Worm (Caenorhabditis elegans) whole organism, L4 larva: ENCODE data around the gene K10G9.2.

Source experiments
- aha-1 ChIP-seq: fragments of 150-350 bp; peaks from one replicate; lab custom pipeline; 2014; ENCODE audit warnings: missing biosample characterization, missing genetic modification characterization
- ama-1 ChIP-seq: fragments of 150-350 bp; optimal IDR thresholded peaks from 2 replicates; lab custom pipeline; 2014; ENCODE audit warnings: inconsistent platforms, mixed read lengths
- arid-1 ChIP-seq: fragments of 200-800 bp; sonication (Bioruptor generic); conservative IDR thresholded peaks from 2 replicates; pipeline ENCODE4 v1.3.6; 2022; ENCODE audit warnings: missing genetic modification reagents, missing genetic modification characterization, missing compliant biosample characterization
- attf-4 ChIP-seq: sonication (generic microtip); optimal IDR thresholded peaks from 3 replicates; lab custom pipeline; 2017; ENCODE audit warnings: missing biosample characterization, missing genetic modification characterization
- ceh-28 ChIP-seq: fragments of 150-350 bp; optimal IDR thresholded peaks from 2 replicates; lab custom pipeline; 2014; ENCODE audit warnings: missing biosample characterization, missing genetic modification reagents, missing genetic modification characterization
- daf-16 ChIP-seq, 3 experiments: sonication (generic microtip); optimal IDR thresholded peaks; 2 replicates each; lab custom pipeline; 2016 to 2017; ENCODE audit warnings: missing genetic modification characterization in 3 of 3, missing genetic modification reagents in 3 of 3, mild to moderate bottlenecking in 2 of 3, missing compliant biosample characterization in 2 of 3, missing biosample characterization in 1 of 3, moderate library complexity in 1 of 3
- daf-8 ChIP-seq: fragments of 200-800 bp; sonication (Bioruptor generic); IDR thresholded peaks from 2 replicates; pipeline ENCODE4 v1.3.6; 2022; ENCODE audit warnings: missing genetic modification characterization, missing compliant biosample characterization
- dmd-6 ChIP-seq: fragments of 200-800 bp; sonication (Bioruptor generic); IDR thresholded peaks from 2 replicates; pipeline ENCODE4 v1.3.6; 2022; ENCODE audit warnings: missing genetic modification reagents, missing genetic modification characterization, missing compliant biosample characterization
- dmd-9 ChIP-seq: fragments of 200-800 bp; sonication (Bioruptor generic); IDR thresholded peaks from 2 replicates; pipeline ENCODE4 v1.3.6; 2022; ENCODE audit warnings: missing genetic modification reagents, missing genetic modification characterization, missing compliant biosample characterization
- dpl-1 ChIP-seq: fragments of 150-350 bp; optimal IDR thresholded peaks from 2 replicates; lab custom pipeline; 2014; ENCODE audit warnings: missing biosample characterization, missing genetic modification reagents, missing genetic modification characterization
- dve-1 ChIP-seq: sonication (generic microtip); optimal IDR thresholded peaks from 2 replicates; lab custom pipeline; 2017; ENCODE audit warnings: antibody characterized with exemption, mild to moderate bottlenecking, missing genetic modification characterization, missing compliant biosample characterization; ENCODE audit not compliant: insufficient read depth
- fkh-10 ChIP-seq: fragments of 150-350 bp; optimal IDR thresholded peaks from 2 replicates; lab custom pipeline; 2014; ENCODE audit warnings: missing biosample characterization, missing genetic modification reagents, missing genetic modification characterization
- gei-8 ChIP-seq: fragments of 200-800 bp; sonication (Bioruptor generic); optimal IDR thresholded peaks from 2 replicates; lab custom pipeline; 2018; ENCODE audit warnings: mild to moderate bottlenecking, missing genetic modification characterization, missing compliant biosample characterization
- hif-1 ChIP-seq, 2 experiments: sonication (generic microtip); optimal IDR thresholded peaks; 2 replicates each; lab custom pipeline; 2016 to 2017; ENCODE audit warnings: missing compliant biosample characterization in 2 of 2, missing genetic modification characterization in 2 of 2, missing genetic modification reagents in 2 of 2, missing genotype in 2 of 2, mild to moderate bottlenecking in 1 of 2
- hlh-11 ChIP-seq: fragments of 200-800 bp; sonication (Bioruptor generic); optimal IDR thresholded peaks from 2 replicates; lab custom pipeline; 2018; ENCODE audit warnings: mild to moderate bottlenecking, missing genetic modification characterization, missing compliant biosample characterization
- hlh-30 ChIP-seq: sonication (generic microtip); optimal IDR thresholded peaks from 2 replicates; lab custom pipeline; 2017; ENCODE audit warnings: antibody characterized with exemption, mild to moderate bottlenecking, missing genetic modification characterization, missing compliant biosample characterization; ENCODE audit not compliant: insufficient read depth
- hmg-1.1 ChIP-seq: fragments of 200-800 bp; sonication (Bioruptor generic); IDR thresholded peaks from 2 replicates; pipeline ENCODE4 v1.3.6; 2022; ENCODE audit warnings: missing genetic modification reagents, missing genetic modification characterization, missing compliant biosample characterization
- lin-1 ChIP-seq: fragments of 200-800 bp; sonication (Bioruptor generic); IDR thresholded peaks from 2 replicates; pipeline ENCODE4 v1.3.6; 2022; ENCODE audit warnings: missing genetic modification reagents, missing genetic modification characterization, missing compliant biosample characterization
- lsy-2 ChIP-seq, 2 experiments: fragments of 150-350 bp in 1 of 2; sonication (generic microtip) in 1 of 2; optimal IDR thresholded peaks; 2 replicates each; lab custom pipeline; 2014 to 2017; ENCODE audit warnings: missing biosample characterization in 2 of 2, missing genetic modification characterization in 2 of 2
- mdl-1 ChIP-seq, 2 experiments: fragments of 150-350 bp in 1 of 2; sonication (generic microtip) in 1 of 2; optimal IDR thresholded peaks; 2 replicates each; lab custom pipeline; 2014 to 2017; ENCODE audit warnings: missing biosample characterization in 2 of 2, missing genetic modification characterization in 2 of 2
- mdt-29 ChIP-seq: fragments of 200-800 bp; sonication (Bioruptor generic); IDR thresholded peaks from 2 replicates; pipeline ENCODE4 v1.3.6; 2022; ENCODE audit warnings: missing genetic modification reagents, missing genetic modification characterization, missing compliant biosample characterization
- mep-1 ChIP-seq: fragments of 150-350 bp; sonication (generic microtip); optimal IDR thresholded peaks from 3 replicates; lab custom pipeline; 2014; ENCODE audit warnings: missing biosample characterization, missing genetic modification characterization
- mxl-3 ChIP-seq: fragments of 200-800 bp; sonication (Bioruptor generic); optimal IDR thresholded peaks from 2 replicates; lab custom pipeline; 2018; ENCODE audit warnings: mild to moderate bottlenecking, missing genetic modification characterization, missing compliant biosample characterization
- nhr-11 ChIP-seq: fragments of 150-350 bp; optimal IDR thresholded peaks from 2 replicates; lab custom pipeline; 2014; ENCODE audit warnings: missing biosample characterization, missing genetic modification characterization
- nhr-237 ChIP-seq: sonication (generic microtip); optimal IDR thresholded peaks from 2 replicates; lab custom pipeline; 2017; ENCODE audit warnings: missing biosample characterization, missing genetic modification characterization
- nhr-28 ChIP-seq: fragments of 150-350 bp; optimal IDR thresholded peaks from 2 replicates; lab custom pipeline; 2014; ENCODE audit warnings: missing biosample characterization, missing genetic modification characterization
- nhr-41 ChIP-seq: fragments of 200-800 bp; sonication (Bioruptor generic); IDR thresholded peaks from 2 replicates; pipeline ENCODE4 v1.3.6; 2022; ENCODE audit warnings: missing genetic modification reagents, missing genetic modification characterization, missing compliant biosample characterization
- nhr-48 ChIP-seq: sonication (generic microtip); optimal IDR thresholded peaks from 2 replicates; lab custom pipeline; 2016; ENCODE audit warnings: mild to moderate bottlenecking, missing genetic modification characterization, missing compliant biosample characterization
- nhr-6 ChIP-seq: fragments of 150-350 bp; optimal IDR thresholded peaks from 2 replicates; lab custom pipeline; 2014; ENCODE audit warnings: missing biosample characterization, missing genetic modification characterization
- pha-4 ChIP-seq, 2 experiments: fragments of 150-350 bp in 1 of 2; fragments of 200-800 bp in 1 of 2; sonication (Bioruptor generic) in 1 of 2; IDR thresholded peaks in 1 of 2; optimal IDR thresholded peaks in 1 of 2; 2 replicates each; pipeline versions ENCODE4 v1.3.6 to Lab custom; 2014 to 2022; ENCODE audit warnings: missing genetic modification characterization in 2 of 2, missing genetic modification reagents in 2 of 2, missing biosample characterization in 1 of 2, missing compliant biosample characterization in 1 of 2
- php-3 ChIP-seq: fragments of 200-800 bp; sonication (Bioruptor generic); IDR thresholded peaks from 2 replicates; pipeline ENCODE4 v1.3.6; 2022; ENCODE audit warnings: missing genetic modification reagents, missing genetic modification characterization, missing compliant biosample characterization
- pqm-1 ChIP-seq: sonication (generic microtip); optimal IDR thresholded peaks from 2 replicates; lab custom pipeline; 2017; ENCODE audit warnings: missing biosample characterization, missing genetic modification characterization
- snpc-1.2 ChIP-seq: fragments of 200-800 bp; sonication (Bioruptor generic); IDR thresholded peaks from 2 replicates; pipeline ENCODE4 v1.3.6; 2022; ENCODE audit warnings: missing genetic modification reagents, missing genetic modification characterization, missing compliant biosample characterization
- snpc-4 ChIP-seq: fragments of 150-350 bp; optimal IDR thresholded peaks from 2 replicates; lab custom pipeline; 2014; ENCODE audit warnings: missing biosample characterization, missing genetic modification characterization
- tag-97 ChIP-seq: fragments of 200-800 bp; sonication (Bioruptor generic); IDR thresholded peaks from 2 replicates; pipeline ENCODE4 v1.3.6; 2022; ENCODE audit warnings: missing genetic modification characterization, missing compliant biosample characterization

Gene K10G9.2

DNA sequence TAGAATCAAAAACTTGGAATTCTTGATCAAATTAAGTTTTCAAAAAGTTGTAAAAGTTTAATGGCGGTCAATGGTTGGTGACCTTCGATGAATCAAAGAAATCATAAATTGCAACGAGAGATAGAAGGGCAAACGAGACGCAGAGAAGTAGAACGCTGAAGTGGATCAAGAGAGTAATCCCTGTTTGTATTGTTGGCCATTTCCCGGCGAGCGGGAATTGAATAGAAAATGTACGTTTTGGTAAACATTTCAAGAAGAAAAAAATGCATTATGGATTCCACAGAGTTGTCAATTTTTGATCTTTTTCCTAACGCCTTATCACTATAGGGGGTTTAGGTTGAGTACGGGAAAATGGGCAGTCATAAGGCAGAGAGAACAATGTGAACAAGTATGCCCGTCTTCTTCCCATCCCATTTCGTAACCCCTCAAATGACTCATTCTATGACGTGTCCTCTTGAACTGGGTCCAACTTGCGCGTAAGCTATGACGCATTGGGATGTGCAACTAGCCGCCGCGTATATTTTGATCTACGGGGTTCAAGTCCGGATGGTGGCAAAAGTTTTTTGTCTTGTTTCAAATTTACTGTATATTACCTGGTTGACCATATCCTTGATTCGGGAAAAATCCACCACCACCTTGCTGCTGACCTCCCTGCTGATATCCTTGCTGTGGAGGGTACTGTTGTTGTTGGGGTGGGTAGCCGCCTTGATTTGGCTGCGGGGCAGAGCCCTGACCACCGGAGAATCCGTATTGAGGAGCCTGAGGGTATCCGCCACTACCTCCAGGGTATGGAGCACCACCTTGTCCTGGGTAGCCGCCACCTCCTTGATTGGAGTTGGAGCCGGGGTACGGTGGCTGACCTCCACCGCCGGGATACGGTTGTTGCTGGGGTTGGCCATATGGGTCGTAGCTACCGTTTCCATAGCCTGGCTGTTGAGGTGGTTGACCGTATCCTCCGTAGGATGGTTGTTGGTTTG lies 43.1 kb downstream of the K10G9.2 start (continued):
- TF ChIP-seq snpc-4 (tag; lab: Kevin White, UChicago) (no peak), php-3 (GFP tag; lab: Robert Waterston, UW) (0 out of 2 replicates have a peak, but pooled peaks have one; percentile 7), daf-8 (GFP tag; lab: Robert Waterston, UW) (no peak)

DNA sequence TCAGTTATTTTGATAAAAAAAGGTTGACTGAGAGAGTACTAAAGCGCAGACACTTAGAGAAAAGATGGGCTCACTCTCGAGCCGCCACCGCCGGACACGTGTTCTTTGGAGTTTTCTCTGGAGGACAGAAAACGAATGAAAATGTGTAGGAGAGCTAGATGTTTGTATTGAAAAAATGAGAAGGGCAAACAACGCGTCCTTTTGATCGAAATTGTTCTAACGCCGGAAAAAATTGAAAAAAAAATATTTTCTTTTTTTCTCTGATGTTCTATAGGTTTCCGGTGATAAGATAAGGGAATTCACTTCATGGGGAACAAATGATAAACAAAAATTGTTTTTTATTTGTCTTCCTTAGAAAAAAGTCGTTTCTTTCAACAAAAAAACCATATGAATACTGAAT lies 44.1 kb downstream of the K10G9.2 start:
- TF ChIP-seq hlh-11 (tag; lab: Kevin White, UChicago) (peak; percentile 62), mdt-29 (no peak), pqm-1 (tag; lab: Kevin White, UChicago) (peak; percentile 23), mxl-3 (GFP tag; lab: Kevin White, UChicago) (peak; percentile 44), hif-1 (tag; optimal IDR thresholded peaks at IDR 0.05; lab: Kevin White, UChicago) (peak in 1 of 2 experiments; percentile 46), nhr-48 (tag; lab: Kevin White, UChicago) (no peak), dmd-9 (GFP tag; lab: Robert Waterston, UW) (no peak), dve-1 (tag; lab: Kevin White, UChicago) (peak; percentile 63), daf-16 (GFP tag; optimal IDR thresholded peaks at IDR 0.05; lab: Kevin White, UChicago) (peak in 1 of 2 experiments; percentile 61), daf-16 (tag; optimal IDR thresholded peaks at IDR 0.05; lab: Kevin White, UChicago) (peak; percentile 87), lin-1 (GFP tag; lab: Robert Waterston, UW) (0 out of 2 replicates have a peak, but pooled peaks have one; percentile 7), nhr-237 (no peak), dmd-6 (peak; percentile 56), nhr-28 (peak; percentile 62), nhr-11 (tag; lab: Kevin White, UChicago) (no peak), dpl-1 (GFP tag; lab: Kevin White, UChicago) (no peak), mdl-1 (tag; optimal IDR thresholded peaks at IDR 0.05; lab: Kevin White, UChicago) (peak in 1 of 2 experiments; percentile 25), lsy-2 (tag; optimal IDR thresholded peaks at IDR 0.05; lab: Kevin White, UChicago) (peak in 1 of 2 experiments; percentile 12), mep-1 (tag; lab: Kevin White, UChicago) (peak; percentile 37), hlh-30 (tag; lab: Kevin White, UChicago) (peak; percentile 52)
- TF ChIP-seq, all 104 proteins: peak for 13

DNA sequence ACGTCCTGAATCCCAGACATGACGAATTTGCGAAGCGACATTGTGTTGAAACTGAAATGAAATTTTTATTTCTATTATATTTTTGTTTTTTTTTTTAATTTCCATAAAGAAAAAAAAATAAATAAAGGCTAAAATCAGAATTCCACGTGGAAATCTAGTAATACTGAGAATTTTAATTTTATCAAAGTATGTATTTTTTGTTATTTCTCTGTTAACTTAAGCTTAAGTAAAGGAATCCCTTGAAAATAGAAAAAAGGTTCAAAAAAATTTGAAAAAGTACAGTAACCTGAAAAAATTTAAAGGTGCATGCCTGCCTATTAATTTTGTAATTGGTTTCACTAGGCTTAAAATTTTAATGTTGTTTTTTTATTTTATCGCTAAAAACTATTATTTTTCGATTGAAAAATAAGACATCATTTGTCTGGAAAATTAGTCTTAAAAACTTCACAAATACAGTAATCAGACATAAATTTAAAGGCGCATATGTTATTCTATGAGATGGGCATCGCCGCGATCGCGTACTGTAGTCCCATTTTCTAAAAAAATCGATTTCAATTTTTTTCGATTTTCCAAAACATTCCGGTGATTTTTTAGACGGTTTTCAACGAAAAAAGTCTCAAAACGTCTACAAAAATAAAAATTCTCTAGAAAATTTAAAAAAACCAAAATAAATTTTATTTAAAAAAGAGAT lies 44.8 kb downstream of the K10G9.2 start, which contains the start of gene nex-2:
TSS of gene nex-2 (minus strand) at position 51 of the 691 bp plus-strand sequence.
- TF ChIP-seq ceh-28 (tag; lab: Kevin White, UChicago) (no peak), attf-4 (tag; lab: Kevin White, UChicago) (no peak), nhr-41 (GFP tag; lab: Robert Waterston, UW) (no peak), gei-8 (GFP tag; lab: Kevin White, UChicago) (no peak), lsy-2 (tag; optimal IDR thresholded peaks at IDR 0.05; lab: Kevin White, UChicago) (no peak), tag-97 (GFP tag; lab: Robert Waterston, UW) (no peak), arid-1 (no peak)
- TF ChIP-seq, all 104 proteins: peak for 0

DNA sequence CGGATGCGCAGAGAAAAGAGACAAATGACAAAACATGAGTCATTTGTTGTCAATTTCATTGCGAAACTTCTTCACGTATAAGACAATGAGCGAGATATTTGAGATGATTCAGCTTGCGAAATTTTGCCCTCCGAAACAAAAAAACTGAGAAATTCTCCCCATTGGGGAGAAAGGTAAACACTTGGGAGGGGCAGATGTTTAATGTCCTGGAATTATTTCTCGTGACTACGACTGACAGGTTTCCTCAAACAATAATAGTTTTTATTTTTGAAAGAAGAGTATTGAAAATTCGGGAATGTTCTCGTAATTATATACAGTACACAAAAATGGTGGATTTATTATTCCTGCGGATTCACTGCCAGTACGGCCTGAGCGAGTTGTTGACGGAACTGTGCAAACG lies 45.5 kb downstream of the K10G9.2 start:
- TF ChIP-seq hmg-1.1 (no peak), mdt-29 (peak; percentile 17; the same call in 1 of the 2 replicates), nhr-6 (peak; percentile 15), aha-1 (peak; percentile 31), snpc-1.2 (no peak), php-3 (GFP tag; lab: Robert Waterston, UW) (no peak), fkh-10 (GFP tag; lab: Kevin White, UChicago) (no peak), pha-4 (GFP tag; IDR thresholded peaks at IDR 0.05; lab: Robert Waterston, UW) (0 out of 2 replicates have a peak, but pooled peaks have one; percentile 32), pha-4 (tag; optimal IDR thresholded peaks at IDR 0.05; lab: Kevin White, UChicago) (peak; percentile 64), hlh-11 (tag; lab: Kevin White, UChicago) (peak; percentile 29), mep-1 (tag; lab: Kevin White, UChicago) (peak; percentile 1), daf-16 (GFP tag; optimal IDR thresholded peaks at IDR 0.05; lab: Kevin White, UChicago) (no peak), daf-16 (tag; optimal IDR thresholded peaks at IDR 0.05; lab: Kevin White, UChicago) (peak; percentile 59), ama-1 (lab: Kevin White, UChicago) (peak; percentile 42), dve-1 (tag; lab: Kevin White, UChicago) (peak; percentile 26), hif-1 (tag; optimal IDR thresholded peaks at IDR 0.05; lab: Kevin White, UChicago) (peak in 1 of 2 experiments; percentile 25)
